Fruit fly (Drosophila melanogaster) S2 (cell line): ENCODE results near the gene qin.

Experiments
- CG8478 ChIP-seq: fragments of >200 bp; optimal IDR thresholded peaks from 2 replicates; lab custom pipeline; 2018
- CTCF ChIP-seq, 2 experiments: fragments of >200 bp; optimal IDR thresholded peaks; 2 replicates each; lab custom pipeline; 2018

qin gene

DNA sequence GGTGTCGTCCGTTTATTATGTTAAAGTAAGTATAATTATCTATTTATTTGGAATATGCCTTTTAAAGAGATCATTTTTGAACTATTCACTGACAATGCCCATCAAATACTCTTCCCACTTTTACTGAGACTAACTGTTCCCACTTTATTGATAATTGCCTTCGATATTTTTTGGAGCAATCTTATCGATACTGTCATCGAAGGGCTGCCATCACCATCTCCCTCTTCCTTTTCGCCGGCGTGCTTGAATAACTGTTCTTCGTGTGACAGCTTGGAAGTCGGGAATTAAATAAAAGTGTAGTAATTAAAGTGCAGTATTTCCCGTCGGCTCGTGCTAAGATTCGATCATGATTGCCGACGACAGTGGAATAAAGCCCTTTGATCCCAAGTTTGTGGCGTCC lies at the start of gene qin:
TSS of gene qin (plus strand) at position 274 of the 400 bp plus-strand sequence.
- TF ChIP-seq CTCF (optimal IDR thresholded peaks at IDR 0.05; lab: Kevin White, UChicago) (no peak), CG8478 (lab: Kevin White, UChicago) (no peak)

- TF ChIP-seq CG8478 (lab: Kevin White, UChicago) (no peak), CTCF (optimal IDR thresholded peaks at IDR 0.05; lab: Kevin White, UChicago) (no peak)
Measured at dm6 chr3R:18545486-18545885, 45.3 kb upstream of the qin start, which contains the start of gene fru. fru (minus strand) TSS chr3R:18545586.

dm6 chr3R:18546159-18546558 lies 44.7 kb upstream of the qin start:
- TF ChIP-seq CTCF (optimal IDR thresholded peaks at IDR 0.05; lab: Kevin White, UChicago) (no peak), CG8478 (lab: Kevin White, UChicago) (no peak)

- TF ChIP-seq CG8478 (lab: Kevin White, UChicago) (no peak), CTCF (optimal IDR thresholded peaks at IDR 0.05; lab: Kevin White, UChicago) (no peak)
Measured at dm6 chr3R:18546972-18547371, 43.9 kb upstream of the qin start.

dm6 chr3R:18548787-18549186 lies 42.0 kb upstream of the qin start:
- TF ChIP-seq CTCF (optimal IDR thresholded peaks at IDR 0.05; lab: Kevin White, UChicago), result no peak
- no peak for TF ChIP-seq CG8478 (lab: Kevin White, UChicago)

dm6 chr3R:18559569-18559968 lies 31.3 kb upstream of the qin start, which contains the start of gene CG7691:
CG7691 (plus strand) TSS chr3R:18559869.
- no peak for TF ChIP-seq CTCF (optimal IDR thresholded peaks at IDR 0.05; lab: Kevin White, UChicago)

dm6 chr3R:18565073-18565472 lies 25.8 kb upstream of the qin start, which contains the start of the genes CG43210 and hemo:
CG43210 (minus strand) TSS chr3R:18565173.
hemo (minus strand) TSS chr3R:18565173.
- no peak for TF ChIP-seq CTCF (optimal IDR thresholded peaks at IDR 0.05; lab: Kevin White, UChicago)
- TF ChIP-seq CG8478 (lab: Kevin White, UChicago), result no peak

DNA sequence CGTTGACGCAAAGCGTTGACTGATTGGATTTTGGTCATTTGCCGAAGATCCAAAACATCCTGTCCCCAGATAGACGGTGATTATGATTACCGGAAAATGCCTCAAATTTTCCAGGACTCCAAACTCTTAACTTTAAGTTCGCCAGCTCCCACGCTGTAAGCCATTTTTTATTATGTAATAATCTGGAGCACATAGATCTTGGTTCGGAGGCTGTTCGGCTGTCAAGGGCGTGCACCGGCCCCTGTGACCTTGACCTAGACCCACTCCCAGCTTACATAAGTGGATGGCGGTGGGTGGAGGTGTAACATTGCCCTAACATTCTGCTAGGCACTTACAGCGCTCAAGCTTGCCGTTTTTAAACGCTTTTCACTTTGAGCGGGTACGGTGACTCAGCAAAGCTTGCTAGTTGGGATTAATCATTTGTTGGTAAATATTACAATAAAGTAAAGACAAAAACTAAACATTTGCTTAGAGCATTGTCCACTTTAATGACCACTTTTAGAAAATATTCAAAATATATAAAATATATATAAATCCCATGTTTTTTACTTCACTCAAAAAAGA lies 18.5 kb upstream of the qin start:
- TF ChIP-seq CG8478 (lab: Kevin White, UChicago) (no peak), CTCF (optimal IDR thresholded peaks at IDR 0.05; lab: Kevin White, UChicago) (no peak)

DNA sequence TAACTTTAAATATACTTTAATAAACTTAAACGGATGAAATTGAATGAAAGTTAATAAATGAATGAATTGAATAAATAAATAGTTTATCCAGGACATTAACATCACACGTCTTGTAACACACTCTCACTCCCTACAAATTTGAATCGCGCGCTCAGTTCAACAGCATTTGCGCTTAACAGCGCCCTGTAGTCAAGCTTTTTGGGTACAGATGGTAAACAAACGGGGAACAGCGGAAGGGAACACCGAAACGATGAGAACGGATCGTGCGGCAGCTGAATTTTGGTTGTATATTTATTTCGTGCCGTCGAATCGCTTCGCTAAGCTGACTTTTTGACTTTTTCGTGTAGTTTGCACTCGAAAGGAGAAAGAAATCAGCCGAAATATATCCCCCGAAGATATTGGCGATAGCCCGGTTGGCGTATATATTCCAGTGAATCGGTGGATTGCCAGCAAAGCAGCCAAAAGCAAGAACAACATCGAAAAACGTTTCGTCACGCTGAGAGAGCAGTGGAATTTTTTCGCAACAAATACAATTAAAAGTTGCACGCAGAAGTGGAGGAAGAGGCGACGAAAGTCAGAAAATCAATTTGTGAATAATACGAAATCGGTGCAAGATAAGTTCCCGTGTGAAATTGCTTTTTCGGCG lies 17.9 kb upstream of the qin start, which contains the start of the genes CG7694 and fray:
TSS of gene CG7694 (plus strand) at position 247 of the 646 bp plus-strand sequence.
TSS of gene fray (plus strand) at position 247 of the 646 bp plus-strand sequence.
- TF ChIP-seq CG8478 (lab: Kevin White, UChicago), result no peak
- TF ChIP-seq CTCF (optimal IDR thresholded peaks at IDR 0.05; lab: Kevin White, UChicago), result no peak

DNA sequence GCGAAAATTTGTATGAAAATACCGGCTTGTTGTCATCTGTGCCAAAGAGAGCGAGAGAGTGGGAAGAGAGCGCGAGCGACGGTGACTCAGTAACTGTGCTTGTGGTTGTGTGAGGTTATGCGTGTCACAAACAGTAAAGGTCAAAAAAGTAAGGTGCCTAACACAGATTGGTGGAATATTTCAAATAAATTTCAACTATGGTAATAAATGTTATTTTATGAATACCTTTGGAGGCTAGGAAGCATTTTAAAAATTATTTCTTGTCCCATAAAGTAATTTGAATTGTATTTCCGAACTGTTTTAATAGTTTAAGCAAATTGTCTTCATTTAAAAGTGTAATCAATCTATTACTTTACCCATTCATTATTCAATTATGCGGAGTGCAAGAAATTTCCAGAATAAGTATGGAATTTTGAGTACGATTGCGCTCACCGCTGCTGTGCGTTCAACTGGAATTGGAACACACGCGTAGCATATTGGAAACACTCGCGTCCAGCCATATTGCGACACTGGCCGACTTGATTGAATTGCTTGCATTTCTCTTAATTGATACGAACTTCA lies 17.0 kb upstream of the qin start:
- TF ChIP-seq CG8478 (lab: Kevin White, UChicago) (no peak), CTCF (optimal IDR thresholded peaks at IDR 0.05; lab: Kevin White, UChicago) (no peak)

DNA sequence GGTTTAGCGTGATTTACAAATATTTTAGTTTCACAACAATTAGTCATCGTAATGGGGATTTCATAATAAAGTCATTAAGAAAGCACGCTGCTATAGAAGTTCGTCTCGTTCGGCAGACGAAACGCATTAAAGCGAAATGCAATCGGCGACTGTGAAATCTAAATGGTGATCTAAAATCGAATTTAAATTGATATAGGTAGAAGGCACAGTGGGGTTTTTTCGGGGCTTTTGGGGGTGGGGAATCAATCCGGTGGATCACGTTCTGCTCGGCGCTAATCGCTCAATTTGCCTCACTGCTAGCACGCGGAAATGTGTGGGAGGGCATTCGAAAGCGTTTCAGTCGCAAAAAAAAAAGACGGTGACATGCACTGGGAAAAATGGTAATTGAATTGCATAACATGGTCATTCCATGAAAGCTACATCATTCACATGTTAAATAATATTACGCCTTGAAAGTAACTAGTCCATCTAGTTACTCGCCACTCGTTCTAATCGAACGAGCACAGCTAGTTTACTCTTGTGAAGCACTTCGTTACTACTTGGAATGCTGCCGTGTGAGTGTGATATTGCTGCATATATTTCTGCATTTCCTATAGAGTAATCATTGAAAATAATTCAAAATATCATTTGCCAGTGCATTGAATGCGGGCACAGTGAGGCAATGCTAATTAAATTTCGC lies 12.9 kb upstream of the qin start:
- TF ChIP-seq CTCF (optimal IDR thresholded peaks at IDR 0.05; lab: Kevin White, UChicago), result no peak
- TF ChIP-seq CG8478 (lab: Kevin White, UChicago), result no peak

DNA sequence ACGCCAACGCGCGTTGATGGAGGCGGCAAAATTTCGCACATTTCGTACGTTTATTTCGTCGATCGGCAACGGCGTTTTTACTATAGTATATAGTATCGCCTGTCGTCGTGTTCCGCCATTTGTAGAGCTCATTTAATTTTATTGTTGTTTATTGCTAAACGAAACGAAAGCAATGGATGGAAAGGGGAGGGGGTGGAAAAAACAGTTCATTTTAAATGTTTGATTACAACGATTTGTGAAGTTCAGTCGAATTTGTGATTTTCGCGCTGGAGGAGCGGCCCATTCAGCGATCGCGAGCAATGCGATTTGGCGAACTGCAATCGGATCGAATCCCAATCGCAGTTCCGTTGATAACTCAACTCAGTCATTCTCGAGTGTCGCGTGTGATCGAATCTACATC lies 9.8 kb upstream of the qin start:
- TF ChIP-seq CG8478 (lab: Kevin White, UChicago) (no peak), CTCF (optimal IDR thresholded peaks at IDR 0.05; lab: Kevin White, UChicago) (no peak)

- no peak for TF ChIP-seq CTCF (optimal IDR thresholded peaks at IDR 0.05; lab: Kevin White, UChicago)
- TF ChIP-seq CG8478 (lab: Kevin White, UChicago), result no peak
Measured at dm6 chr3R:18582236-18582635, 8.6 kb upstream of the qin start.

- TF ChIP-seq CG8478 (lab: Kevin White, UChicago), result no peak
- no peak for TF ChIP-seq CTCF (optimal IDR thresholded peaks at IDR 0.05; lab: Kevin White, UChicago)
Measured at dm6 chr3R:18583881-18584545, 6.8 kb upstream of the qin start.
